Worm (Caenorhabditis elegans) whole organism, L1 larva: ENCODE results near the gene rpl-12.

Experiments
- ces-1 ChIP-seq: fragments of 150-350 bp; optimal IDR thresholded peaks from 2 replicates; lab custom pipeline; 2014; ENCODE audit warnings: missing biosample characterization, missing genetic modification reagents, missing genetic modification characterization
- nhr-90 ChIP-seq: sonication (generic microtip); optimal IDR thresholded peaks from 2 replicates; lab custom pipeline; 2016; ENCODE audit warnings: mild to moderate bottlenecking, missing genetic modification characterization, missing compliant biosample characterization; ENCODE audit not compliant: poor library complexity

- TF ChIP-seq nhr-90 (tag; lab: Kevin White, UChicago) (no peak), ces-1 (GFP tag; lab: Kevin White, UChicago) (no peak)
These were observed 48.9 kb upstream of the rpl-12 start, which contains the start of gene Y67H2A.10 for ce11 chrIV:13289321-13289720.
